Worm (Caenorhabditis elegans): ENCODE measurements around the gene ifc-1.

ifc-1 gene

ce11 chrV:2909525-2909924 lies 28.3 kb downstream of the ifc-1 start, which contains the start of gene zmp-3:
Gene zmp-3, minus strand, starts transcription at chrV:2909625.
- TF ChIP-seq C34F6.9 (tag; optimal IDR thresholded peaks at IDR 0.05) (no peak), snpc-4 (tag; optimal IDR thresholded peaks at IDR 0.05) (no peak), lin-13 (GFP tag; optimal IDR thresholded peaks at IDR 0.05) (no peak), mab-5 (tag; optimal IDR thresholded peaks at IDR 0.05) (no peak), nhr-6 (tag; optimal IDR thresholded peaks at IDR 0.05) (no peak), nhr-23 (tag; optimal IDR thresholded peaks at IDR 0.05) (no peak), mbf-1 (tag; optimal IDR thresholded peaks at IDR 0.05) (no peak), nhr-21 (tag; optimal IDR thresholded peaks at IDR 0.05) (no peak), crh-2 (tag; optimal IDR thresholded peaks at IDR 0.05) (no peak), nhr-25 (tag; optimal IDR thresholded peaks at IDR 0.05) (no peak), ztf-1 (GFP tag; conservative IDR thresholded peaks at IDR 0.05) (no peak), sma-9 (GFP tag; optimal IDR thresholded peaks at IDR 0.05) (no peak), sma-9 (tag; optimal IDR thresholded peaks at IDR 0.05) (no peak), Y55F3AM.14 (GFP tag; optimal IDR thresholded peaks at IDR 0.05) (no peak), unc-62 (GFP tag; optimal IDR thresholded peaks at IDR 0.05) (no peak), unc-55 (GFP tag; optimal IDR thresholded peaks at IDR 0.05) (no peak), lin-11 (tag; optimal IDR thresholded peaks at IDR 0.05) (no peak), ceh-82 (tag; optimal IDR thresholded peaks at IDR 0.05) (no peak)

- no peak for TF ChIP-seq lin-39 (tag; optimal IDR thresholded peaks at IDR 0.05)
- no peak for TF ChIP-seq ztf-4 (tag; optimal IDR thresholded peaks at IDR 0.05)
- TF ChIP-seq nhr-25 (tag; optimal IDR thresholded peaks at IDR 0.05), result no peak
Observed at ce11 chrV:2912901-2913300, 31.7 kb downstream of the ifc-1 start, which contains the start of gene C31B8.9. Gene C31B8.9, minus strand, starts transcription at chrV:2913001.

DNA sequence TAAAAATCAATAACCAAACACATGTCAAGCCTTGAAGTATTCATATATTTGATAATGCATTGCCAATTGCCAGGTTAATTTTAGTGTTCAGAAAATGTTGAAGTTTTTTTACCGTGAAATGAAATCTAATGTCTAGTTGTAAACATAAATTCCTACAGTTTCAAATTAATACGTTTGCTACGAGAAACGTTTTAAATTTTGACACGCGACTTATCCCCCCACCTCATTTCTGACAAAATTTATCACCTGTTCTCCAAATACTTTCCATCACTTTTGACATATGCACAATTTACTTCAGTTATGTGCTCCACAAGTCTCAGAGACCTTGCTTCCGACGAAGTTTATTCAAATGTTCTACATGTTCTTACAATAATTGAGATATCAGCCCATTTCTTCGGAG lies 32.8 kb downstream of the ifc-1 start, which contains the start of gene srh-146:
TSS of gene srh-146 (plus strand) at position 301 of the 400 bp plus-strand sequence.
- no peak for TF ChIP-seq C34F6.9 (tag; optimal IDR thresholded peaks at IDR 0.05)
- no peak for TF ChIP-seq unc-39 (tag; optimal IDR thresholded peaks at IDR 0.05)
- TF ChIP-seq nhr-21 (tag; optimal IDR thresholded peaks at IDR 0.05), result no peak
- no peak for TF ChIP-seq unc-62 (GFP tag; optimal IDR thresholded peaks at IDR 0.05)
- TF ChIP-seq nhr-12 (tag; optimal IDR thresholded peaks at IDR 0.05), result no peak
- no peak for TF ChIP-seq mdl-1 (tag; optimal IDR thresholded peaks at IDR 0.05)
- TF ChIP-seq nhr-77 (tag; optimal IDR thresholded peaks at IDR 0.05), result no peak
- TF ChIP-seq zag-1 (tag; optimal IDR thresholded peaks at IDR 0.05), result no peak
- no peak for TF ChIP-seq peb-1 (tag; optimal IDR thresholded peaks at IDR 0.05)
- TF ChIP-seq F13H6.1 (tag; optimal IDR thresholded peaks at IDR 0.05), result no peak
- TF ChIP-seq snpc-4 (tag; optimal IDR thresholded peaks at IDR 0.05), result no peak
- no peak for TF ChIP-seq sem-4 (tag; optimal IDR thresholded peaks at IDR 0.05)

- no peak for TF ChIP-seq mab-5 (tag; optimal IDR thresholded peaks at IDR 0.05)
- TF ChIP-seq unc-39 (tag; optimal IDR thresholded peaks at IDR 0.05), result no peak
- no peak for TF ChIP-seq snpc-4 (tag; optimal IDR thresholded peaks at IDR 0.05)
- TF ChIP-seq ztf-1 (GFP tag; conservative IDR thresholded peaks at IDR 0.05), result no peak
- no peak for TF ChIP-seq ZK546.5 (tag; optimal IDR thresholded peaks at IDR 0.05)
- no peak for TF ChIP-seq R02D3.7 (tag; optimal IDR thresholded peaks at IDR 0.05)
- no peak for TF ChIP-seq F13H6.1 (tag; optimal IDR thresholded peaks at IDR 0.05)
- TF ChIP-seq nhr-237 (tag; optimal IDR thresholded peaks at IDR 0.05), result no peak
- no peak for TF ChIP-seq ztf-11 (tag; optimal IDR thresholded peaks at IDR 0.05)
- no peak for TF ChIP-seq C34F6.9 (tag; optimal IDR thresholded peaks at IDR 0.05)
- TF ChIP-seq sma-9 (GFP tag; optimal IDR thresholded peaks at IDR 0.05), result no peak
- TF ChIP-seq sma-9 (tag; optimal IDR thresholded peaks at IDR 0.05), result no peak
- no peak for TF ChIP-seq nhr-23 (tag; optimal IDR thresholded peaks at IDR 0.05)
- TF ChIP-seq nhr-10 (tag; optimal IDR thresholded peaks at IDR 0.05), result no peak
- no peak for TF ChIP-seq ceh-16 (tag; optimal IDR thresholded peaks at IDR 0.05)
Observed at ce11 chrV:2920125-2920524, 38.9 kb downstream of the ifc-1 start.

- no peak for TF ChIP-seq lin-39 (tag; optimal IDR thresholded peaks at IDR 0.05)
- no peak for TF ChIP-seq R02D3.7 (tag; optimal IDR thresholded peaks at IDR 0.05)
- no peak for TF ChIP-seq nhr-23 (tag; optimal IDR thresholded peaks at IDR 0.05)
- TF ChIP-seq ZK546.5 (tag; optimal IDR thresholded peaks at IDR 0.05), result no peak
- no peak for TF ChIP-seq gmeb-1 (tag; optimal IDR thresholded peaks at IDR 0.05)
Observed at ce11 chrV:2922594-2922993, 41.4 kb downstream of the ifc-1 start, which contains the start of gene srh-38. Gene srh-38, minus strand, starts transcription at chrV:2922694.
